Worm (Caenorhabditis elegans): ENCODE results near the gene ugt-48.

The ugt-48 gene

ce11 chrV:5580517-5580916 is 32.7 kb upstream of the ugt-48 start (continued):
- TF ChIP-seq mdt-29 (GFP tag; IDR thresholded peaks at IDR 0.05) (no peak), hmg-1.1 (GFP tag; IDR thresholded peaks at IDR 0.05) (peak; percentile 73), T20F7.1 (GFP tag; optimal IDR thresholded peaks at IDR 0.05) (no peak), nhr-6 (tag; optimal IDR thresholded peaks at IDR 0.05) (peak; percentile 24), hif-1 (tag; optimal IDR thresholded peaks at IDR 0.05) (peak in 1 of 2 experiments; percentile 13), dpl-1 (GFP tag; optimal IDR thresholded peaks at IDR 0.05) (peak; percentile 43), mes-2 (tag; optimal IDR thresholded peaks at IDR 0.05; ENCODE audit: poor library complexity, severe bottlenecking) (peak; percentile 71), lin-29 (GFP tag; IDR thresholded peaks at IDR 0.05) (no peak), daf-16 (GFP tag; optimal IDR thresholded peaks at IDR 0.05) (no peak), daf-16 (tag; optimal IDR thresholded peaks at IDR 0.05) (peak; percentile 62), mep-1 (tag; optimal IDR thresholded peaks at IDR 0.05) (peak; percentile 71), ceh-28 (tag; optimal IDR thresholded peaks at IDR 0.05) (peak; percentile 58), fos-1 (tag; optimal IDR thresholded peaks at IDR 0.05) (no peak), hlh-30 (tag; optimal IDR thresholded peaks at IDR 0.05; ENCODE audit: insufficient read depth) (peak; percentile 41), daf-12 (tag; optimal IDR thresholded peaks at IDR 0.05) (no peak), F26F4.8 (GFP tag; conservative IDR thresholded peaks at IDR 0.05) (no peak)

- TF ChIP-seq aha-1 (tag), result peak; percentile 94
- no peak for TF ChIP-seq dmd-9 (GFP tag; IDR thresholded peaks at IDR 0.05)
Measured at ce11 chrV:5579666-5580065, 31.8 kb upstream of the ugt-48 start.

ce11 chrV:5576008-5576407 is 28.1 kb upstream of the ugt-48 start:
- TF ChIP-seq zag-1 (tag; optimal IDR thresholded peaks at IDR 0.05) (no peak), pha-4 (GFP tag; IDR thresholded peaks at IDR 0.05) (no peak; the same call in 1 of the 2 replicates), pha-4 (tag; optimal IDR thresholded peaks at IDR 0.05) (peak; percentile 61), nhr-25 (tag; optimal IDR thresholded peaks at IDR 0.05; ENCODE audit: borderline replicate concordance, insufficient read depth) (no peak), mdl-1 (tag; optimal IDR thresholded peaks at IDR 0.05) (no peak), lsy-2 (tag; optimal IDR thresholded peaks at IDR 0.05) (peak in 1 of 2 experiments; percentile 79), lin-38 (GFP tag; IDR thresholded peaks at IDR 0.05) (peak; percentile 54), dmd-6 (GFP tag; IDR thresholded peaks at IDR 0.05) (peak; percentile 76), nhr-6 (tag; optimal IDR thresholded peaks at IDR 0.05) (peak; percentile 9), zfp-2 (tag; optimal IDR thresholded peaks at IDR 0.05) (no peak), lim-7 (GFP tag; IDR thresholded peaks at IDR 0.05) (no peak), F44E2.7 (GFP tag; IDR thresholded peaks at IDR 0.05) (no peak), Y75B8A.6 (GFP tag; IDR thresholded peaks at IDR 0.05) (no peak), ceh-32 (tag; optimal IDR thresholded peaks at IDR 0.05; ENCODE audit: poor library complexity) (no peak), zip-2 (tag; optimal IDR thresholded peaks at IDR 0.05) (peak; percentile 92), arid-1 (GFP tag; conservative IDR thresholded peaks at IDR 0.05) (peak; percentile 54; the same call in 1 of the 2 replicates), unc-62 (GFP tag; optimal IDR thresholded peaks at IDR 0.05 in 1 of 2) (no peak), unc-62 (tag; optimal IDR thresholded peaks at IDR 0.05) (no peak), pqm-1 (tag; optimal IDR thresholded peaks at IDR 0.05) (peak; percentile 47), vab-7 (GFP tag; IDR thresholded peaks at IDR 0.05) (no peak), ceh-44 (GFP tag; IDR thresholded peaks at IDR 0.05) (no peak), nhr-111 (GFP tag; optimal IDR thresholded peaks at IDR 0.05) (no peak), daf-12 (tag; optimal IDR thresholded peaks at IDR 0.05) (no peak), attf-4 (tag; optimal IDR thresholded peaks at IDR 0.05) (no peak), fkh-10 (GFP tag; optimal IDR thresholded peaks at IDR 0.05) (no peak), spr-3 (GFP tag; optimal IDR thresholded peaks at IDR 0.05) (no peak), ZK337.2 (GFP tag; IDR thresholded peaks at IDR 0.05) (no peak), lin-39 (tag; optimal IDR thresholded peaks at IDR 0.05) (no peak), nhr-237 (tag; optimal IDR thresholded peaks at IDR 0.05) (no peak), lin-1 (GFP tag; IDR thresholded peaks at IDR 0.05) (peak; percentile 64; the same call in 1 of the 2 replicates), ceh-28 (tag; optimal IDR thresholded peaks at IDR 0.05) (no peak), duxl-1 (tag; optimal IDR thresholded peaks at IDR 0.05; ENCODE audit: poor library complexity) (no peak), fos-1 (tag; optimal IDR thresholded peaks at IDR 0.05) (no peak), hlh-30 (tag; optimal IDR thresholded peaks at IDR 0.05; ENCODE audit: insufficient read depth) (peak; percentile 17), ces-1 (GFP tag; optimal IDR thresholded peaks at IDR 0.05) (no peak)
